Worm (Caenorhabditis elegans): ENCODE results near the gene pap-1.

ce11 chrV:10395173-10395766 lies 46.5 kb upstream of the pap-1 start, which contains the start of the genes col-151 and ugt-1:
- TF ChIP-seq tab-1 (GFP tag; IDR thresholded peaks at IDR 0.05) (no peak), klf-2 (GFP tag; conservative IDR thresholded peaks at IDR 0.05) (no peak), ztf-23 (GFP tag; IDR thresholded peaks at IDR 0.05) (no peak), flt-1 (GFP tag; IDR thresholded peaks at IDR 0.05) (no peak), ref-1 (GFP tag; conservative IDR thresholded peaks at IDR 0.05) (no peak), med-1 (GFP tag; optimal IDR thresholded peaks at IDR 0.05; ENCODE audit: insufficient read depth) (no peak), ztf-29 (GFP tag; IDR thresholded peaks at IDR 0.05) (no peak), T22C8.4 (GFP tag; IDR thresholded peaks at IDR 0.05) (no peak)

All from whole organism, midembryonic.